Worm (Caenorhabditis elegans): ENCODE measurements around the gene sec-10.

Gene sec-10

ce11 chrIV:7734619-7735018, 47.7 kb downstream of the sec-10 start, which contains the start of gene clx-1:
Gene clx-1 (plus strand): TSS chrIV:7734648.
- no peak for TF ChIP-seq pqm-1 (tag; optimal IDR thresholded peaks at IDR 0.05)
- TF ChIP-seq unc-98 (GFP tag; IDR thresholded peaks at IDR 0.05): no peak
- TF ChIP-seq isw-1 (GFP tag; IDR thresholded peaks at IDR 0.05): no peak
- no peak for TF ChIP-seq unc-62 (GFP tag; optimal IDR thresholded peaks at IDR 0.05)
- TF ChIP-seq sox-4 (tag; optimal IDR thresholded peaks at IDR 0.05): no peak
- no peak for TF ChIP-seq sup-37 (GFP tag; optimal IDR thresholded peaks at IDR 0.05)

- TF ChIP-seq isw-1 (GFP tag; IDR thresholded peaks at IDR 0.05) (no peak), ceh-63 (GFP tag; optimal IDR thresholded peaks at IDR 0.05) (no peak), ces-1 (GFP tag; optimal IDR thresholded peaks at IDR 0.05) (no peak), ama-1 (optimal IDR thresholded peaks at IDR 0.05) (no peak), nhr-20 (tag; optimal IDR thresholded peaks at IDR 0.05) (no peak), grh-1 (GFP tag; IDR thresholded peaks at IDR 0.05) (no peak), sox-4 (tag; optimal IDR thresholded peaks at IDR 0.05) (no peak), nhr-19 (GFP tag; conservative IDR thresholded peaks at IDR 0.05) (no peak), hlh-4 (tag; optimal IDR thresholded peaks at IDR 0.05) (no peak), mef-2 (tag; optimal IDR thresholded peaks at IDR 0.05) (no peak), fkh-4 (tag; optimal IDR thresholded peaks at IDR 0.05; ENCODE audit: borderline replicate concordance) (no peak), unc-30 (tag; optimal IDR thresholded peaks at IDR 0.05) (no peak), pax-3 (tag; optimal IDR thresholded peaks at IDR 0.05) (no peak), mdl-1 (tag; optimal IDR thresholded peaks at IDR 0.05) (no peak), mep-1 (tag; optimal IDR thresholded peaks at IDR 0.05) (no peak), lin-13 (GFP tag; optimal IDR thresholded peaks at IDR 0.05) (no peak), ceh-88 (GFP tag; IDR thresholded peaks at IDR 0.05) (no peak)
These were observed 48.1 kb downstream of the sec-10 start for ce11 chrIV:7734173-7734572.

- TF ChIP-seq nhr-76 (tag; optimal IDR thresholded peaks at IDR 0.05) (no peak), egl-27 (tag; optimal IDR thresholded peaks at IDR 0.05) (no peak), mef-2 (tag; optimal IDR thresholded peaks at IDR 0.05) (no peak), blmp-1 (tag; optimal IDR thresholded peaks at IDR 0.05) (no peak)
These were observed 50.3 kb downstream of the sec-10 start, which contains the start of the genes C50F7.9 and C50F7.3 for ce11 chrIV:7731960-7732359. Gene C50F7.9 (minus strand): TSS chrIV:7732060. Gene C50F7.3 (plus strand): TSS chrIV:7732329.
